Worm (Caenorhabditis elegans) whole organism, dauer: Measurements from ENCODE around the gene Y42G9A.3.

Experiments used
- unc-62 ChIP-seq: sonication (generic microtip); optimal IDR thresholded peaks from 2 replicates; lab custom pipeline; 2017; ENCODE audit warnings: missing biosample characterization, missing genetic modification reagents, missing genetic modification characterization

The Y42G9A.3 gene

DNA sequence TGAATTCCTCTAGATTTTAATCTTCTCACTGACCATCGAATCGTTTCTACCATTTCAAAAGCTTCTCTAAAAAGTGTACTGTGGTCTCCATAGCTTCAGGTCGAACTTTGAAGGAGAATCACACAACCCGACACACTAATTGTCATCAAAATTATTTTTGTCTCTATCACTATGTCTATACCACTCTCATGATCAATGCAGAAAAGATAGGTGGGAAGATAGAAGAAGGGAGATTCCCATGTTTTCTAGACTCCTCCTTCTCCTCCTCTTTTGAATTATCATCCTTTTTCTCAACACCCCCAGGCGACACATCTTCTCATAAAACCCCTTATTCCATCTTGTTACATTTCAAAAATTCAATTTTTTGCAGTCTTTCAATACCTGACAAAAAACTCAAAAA is at the start of gene Y42G9A.3:
TSS of gene Y42G9A.3 (plus strand) at position 363 of the 400 bp plus-strand sequence.
- no peak for TF ChIP-seq unc-62 (GFP tag; lab: Kevin White, UChicago)

DNA sequence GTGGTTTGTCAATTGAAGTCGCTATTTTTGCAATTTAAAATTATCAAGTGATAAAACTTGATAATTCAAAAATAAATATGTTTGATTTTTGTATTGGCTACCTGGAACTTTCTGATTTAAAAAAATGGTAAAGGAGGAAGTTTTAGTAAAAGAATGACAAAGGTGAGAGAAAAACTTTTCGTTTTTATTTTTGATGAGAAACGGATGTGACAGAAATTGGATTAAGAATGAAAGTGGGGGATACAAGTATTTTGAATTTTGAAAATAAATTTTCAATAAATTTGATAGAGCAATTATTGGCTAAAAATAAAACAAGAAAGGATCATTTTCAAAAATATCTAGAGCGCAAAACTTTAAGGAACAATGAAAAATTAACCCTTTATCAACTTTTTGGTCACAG is 43.3 kb upstream of the Y42G9A.3 start, which contains the start of gene C05D10.4:
TSS of gene C05D10.4 (minus strand) at position 101 of the 400 bp plus-strand sequence.
- no peak for TF ChIP-seq unc-62 (GFP tag; lab: Kevin White, UChicago)

ce11 chrIII:6105897-6106296 is 40.2 kb upstream of the Y42G9A.3 start:
- TF ChIP-seq unc-62 (GFP tag; lab: Kevin White, UChicago), result no peak

ce11 chrIII:6110187-6110586 is 35.9 kb upstream of the Y42G9A.3 start:
- no peak for TF ChIP-seq unc-62 (GFP tag; lab: Kevin White, UChicago)

ce11 chrIII:6116281-6116886 is 29.7 kb upstream of the Y42G9A.3 start, which contains the start of gene nmt-1:
nmt-1 (minus strand) TSS chrIII:6116331.
- no peak for TF ChIP-seq unc-62 (GFP tag; lab: Kevin White, UChicago)

- no peak for TF ChIP-seq unc-62 (GFP tag; lab: Kevin White, UChicago)
Observed at ce11 chrIII:6116981-6117380, 29.1 kb upstream of the Y42G9A.3 start.

- TF ChIP-seq unc-62 (GFP tag; lab: Kevin White, UChicago), result no peak
Observed at ce11 chrIII:6118320-6118719, 27.7 kb upstream of the Y42G9A.3 start, which contains the start of gene kin-18. kin-18 (plus strand) TSS chrIII:6118620.

ce11 chrIII:6120990-6121389 is 25.1 kb upstream of the Y42G9A.3 start:
- TF ChIP-seq unc-62 (GFP tag; lab: Kevin White, UChicago), result no peak

DNA sequence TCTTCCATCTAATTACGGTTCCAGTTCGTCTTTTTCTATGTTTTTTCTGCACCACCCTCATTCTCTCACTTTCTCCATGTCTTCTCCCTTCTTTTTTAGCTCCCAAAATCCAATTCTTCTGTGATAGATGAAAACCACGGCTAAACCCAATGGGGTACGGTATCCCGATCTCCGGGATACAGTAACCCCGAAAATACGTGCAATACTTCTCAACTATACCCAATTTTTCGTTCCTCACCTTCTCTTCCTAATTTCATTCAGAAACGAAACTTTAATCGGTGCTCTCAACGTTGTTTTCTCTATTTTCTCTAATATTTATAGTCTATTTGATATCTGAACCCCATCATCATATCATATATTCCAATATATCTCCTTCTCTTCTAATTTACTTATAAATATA is 22.4 kb upstream of the Y42G9A.3 start:
- no peak for TF ChIP-seq unc-62 (GFP tag; lab: Kevin White, UChicago)

- TF ChIP-seq unc-62 (GFP tag; lab: Kevin White, UChicago), result no peak
Observed at ce11 chrIII:6132068-6132467, 14.0 kb upstream of the Y42G9A.3 start.

DNA sequence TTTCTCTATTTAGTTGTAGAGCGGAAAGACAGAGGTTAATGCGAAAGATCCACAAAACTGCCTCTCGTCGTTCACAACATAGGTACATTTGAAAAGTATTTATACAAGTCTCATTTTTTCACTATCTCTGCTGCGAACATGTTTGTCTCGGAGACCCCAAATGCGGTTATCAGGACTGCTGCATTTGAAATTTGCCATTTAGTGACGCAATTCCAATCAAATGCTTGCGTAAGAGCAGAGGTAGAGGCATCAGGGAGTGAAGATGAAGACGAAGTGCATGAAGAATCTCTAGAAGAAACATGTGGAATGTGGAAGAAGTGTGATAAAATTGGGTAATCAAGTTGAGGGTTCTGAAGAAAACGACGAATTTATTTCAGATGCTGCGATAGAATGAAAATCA is 11.9 kb upstream of the Y42G9A.3 start:
- TF ChIP-seq unc-62 (GFP tag; lab: Kevin White, UChicago), result no peak

- TF ChIP-seq unc-62 (GFP tag; lab: Kevin White, UChicago), result no peak
Observed at ce11 chrIII:6135211-6135610, 10.8 kb upstream of the Y42G9A.3 start.

ce11 chrIII:6136178-6136577 is 9.9 kb upstream of the Y42G9A.3 start, which contains the start of gene mvk-1:
mvk-1 (minus strand) TSS chrIII:6136278.
- TF ChIP-seq unc-62 (GFP tag; lab: Kevin White, UChicago), result no peak

DNA sequence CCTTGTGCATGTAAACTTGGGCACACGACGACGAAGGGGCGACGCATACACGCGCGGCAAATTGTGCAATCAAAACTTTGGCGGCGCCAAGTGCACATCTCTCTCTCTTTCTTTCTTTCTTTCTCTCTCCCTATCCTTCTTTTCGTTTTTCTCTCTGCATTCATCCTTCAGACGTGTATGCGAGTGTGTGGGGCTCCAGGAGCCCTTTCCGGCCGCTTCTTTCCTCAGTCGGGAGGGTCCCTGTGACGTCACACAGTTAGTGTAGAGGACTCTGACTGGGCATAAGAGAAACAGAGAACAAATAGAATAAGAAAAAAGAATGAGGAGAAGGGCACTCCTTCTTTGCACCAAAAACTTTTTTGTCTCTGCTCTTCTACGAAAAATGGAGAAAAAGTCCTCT is 8.6 kb upstream of the Y42G9A.3 start:
- TF ChIP-seq unc-62 (GFP tag; lab: Kevin White, UChicago), result no peak

ce11 chrIII:6138457-6138856 is 7.6 kb upstream of the Y42G9A.3 start:
- TF ChIP-seq unc-62 (GFP tag; lab: Kevin White, UChicago), result no peak

DNA sequence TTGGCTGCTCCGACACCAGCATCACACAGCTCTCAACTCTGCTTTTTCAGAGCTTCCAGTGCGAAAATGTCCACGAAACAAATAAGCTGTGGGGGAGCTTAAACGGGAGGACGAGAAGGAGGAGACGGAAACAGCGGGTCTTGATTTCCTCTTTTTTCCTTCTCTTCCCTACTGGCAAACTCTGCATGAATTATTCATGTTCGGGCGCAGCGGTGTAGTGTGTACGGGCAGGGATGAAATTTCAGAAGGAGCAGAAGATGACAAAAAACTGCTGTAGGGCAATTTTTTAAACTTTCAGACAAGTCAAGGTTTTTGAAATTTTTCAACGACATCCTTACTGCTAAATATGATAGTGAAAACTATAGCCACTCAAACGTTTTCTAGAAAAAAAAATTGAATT is 6.7 kb upstream of the Y42G9A.3 start:
- no peak for TF ChIP-seq unc-62 (GFP tag; lab: Kevin White, UChicago)

- TF ChIP-seq unc-62 (GFP tag; lab: Kevin White, UChicago), result no peak
Observed at ce11 chrIII:6139932-6140612, 6.0 kb upstream of the Y42G9A.3 start.
